Fruit fly (Drosophila melanogaster): Measurements from ENCODE around the gene RpL27.

RpL27 gene

dm6 chr3R:25684859-25685258, at the start of gene RpL27 (continued):
- TF ChIP-seq CG5180 (GFP tag; optimal IDR thresholded peaks at IDR 0.05) (peak; percentile 47), CG2116 (GFP tag; optimal IDR thresholded peaks at IDR 0.05) (peak; percentile 83), Sox100B (GFP tag; optimal IDR thresholded peaks at IDR 0.05) (peak; percentile 78), gcm2 (GFP tag; optimal IDR thresholded peaks at IDR 0.05) (peak; percentile 85), wdn (GFP tag; IDR thresholded peaks at IDR 0.05) (0 out of 2 replicates have a peak, but pooled peaks have one; percentile 52), NC2α (GFP tag; optimal IDR thresholded peaks at IDR 0.05) (peak; percentile 45), ac (GFP tag; optimal IDR thresholded peaks at IDR 0.05) (peak; percentile 49), Atf-2 (GFP tag; optimal IDR thresholded peaks at IDR 0.05) (peak; percentile 21), CG12391 (tag; optimal IDR thresholded peaks at IDR 0.05) (peak; percentile 76), Stat92E (GFP tag; optimal IDR thresholded peaks at IDR 0.05) (peak in 1 of 3 experiments; percentile 67), E2f2 (GFP tag; IDR thresholded peaks at IDR 0.05) (peak; percentile 87), ATbp (GFP tag; optimal IDR thresholded peaks at IDR 0.05) (peak; percentile 71), CG13123 (GFP tag; optimal IDR thresholded peaks at IDR 0.05) (peak; percentile 44), CG3726 (GFP tag; IDR thresholded peaks at IDR 0.05) (no peak), CG1647 (GFP tag; optimal IDR thresholded peaks at IDR 0.05) (peak; percentile 62), CG8281 (tag; optimal IDR thresholded peaks at IDR 0.05) (peak; percentile 48), tx (GFP tag; optimal IDR thresholded peaks at IDR 0.05) (no peak), CG15601 (tag; optimal IDR thresholded peaks at IDR 0.05) (peak; percentile 79), Aef1 (GFP tag; IDR thresholded peaks at IDR 0.05) (no peak; the same call in 2 of the 3 replicates), twi (tag; optimal IDR thresholded peaks at IDR 0.05) (peak; percentile 75), stwl (tag; optimal IDR thresholded peaks at IDR 0.05) (peak; percentile 88), CG9437 (GFP tag; optimal IDR thresholded peaks at IDR 0.05) (peak; percentile 78), gsb-n (tag; optimal IDR thresholded peaks at IDR 0.05) (peak; percentile 76), danr (GFP tag; IDR thresholded peaks at IDR 0.05) (0 out of 2 replicates have a peak, but pooled peaks have one; percentile 16), CG3995 (GFP tag; optimal IDR thresholded peaks at IDR 0.05) (peak; percentile 65), jigr1 (GFP tag; IDR thresholded peaks at IDR 0.05) (no peak), C15 (GFP tag; IDR thresholded peaks at IDR 0.05) (peak; percentile 67; the same call in 2 of the 3 replicates), dimm (GFP tag; IDR thresholded peaks at IDR 0.05) (no peak), CG3847 (GFP tag; IDR thresholded peaks at IDR 0.05) (peak; percentile 83), Scr (GFP tag; IDR thresholded peaks at IDR 0.05; ENCODE audit: partially characterized antibody) (peak; percentile 77), CG10565 (GFP tag; optimal IDR thresholded peaks at IDR 0.05) (no peak), CG11695 (GFP tag; IDR thresholded peaks at IDR 0.05) (peak; percentile 51; the same call in 1 of the 3 replicates), ash1 (GFP tag; optimal IDR thresholded peaks at IDR 0.05) (peak; percentile 80), ftz-f1 (GFP tag; optimal IDR thresholded peaks at IDR 0.05) (peak; percentile 48), CG4854 (GFP tag; optimal IDR thresholded peaks at IDR 0.05) (peak; percentile 83), fd102C (GFP tag; optimal IDR thresholded peaks at IDR 0.05) (peak; percentile 65), B-H1 (GFP tag; IDR thresholded peaks at IDR 0.05) (peak; percentile 42; the same call in 1 of the 3 replicates), CG14441 (GFP tag; IDR thresholded peaks at IDR 0.05) (peak; percentile 66), CG5245 (GFP tag; optimal IDR thresholded peaks at IDR 0.05) (peak; percentile 65), CG6654 (GFP tag; optimal IDR thresholded peaks at IDR 0.05) (peak; percentile 8), Gug (GFP tag; IDR thresholded peaks at IDR 0.05) (no peak), CG14050 (GFP tag; IDR thresholded peaks at IDR 0.05) (peak; percentile 73), nau (GFP tag; optimal IDR thresholded peaks at IDR 0.05) (peak; percentile 87), ERR (GFP tag; optimal IDR thresholded peaks at IDR 0.05) (peak; percentile 75), CG12155 (GFP tag; optimal IDR thresholded peaks at IDR 0.05) (peak; percentile 41), scrt (GFP tag; optimal IDR thresholded peaks at IDR 0.05) (peak; percentile 84), ssp (GFP tag; IDR thresholded peaks at IDR 0.05) (peak; percentile 51), CG12744 (GFP tag; optimal IDR thresholded peaks at IDR 0.05) (peak; percentile 44), CG7357 (GFP tag; IDR thresholded peaks at IDR 0.05) (no peak), bab2 (GFP tag; optimal IDR thresholded peaks at IDR 0.05) (peak; percentile 47), croc (GFP tag; conservative IDR thresholded peaks at IDR 0.05) (peak; percentile 44; the same call in 2 of the 3 replicates)

All from whole organism, embryonic.